Worm (Caenorhabditis elegans): ENCODE results near the gene sru-35.

ce11 chrIV:8754146-8754545 lies 35.9 kb downstream of the sru-35 start:
- no peak for TF ChIP-seq nhr-10 (tag; optimal IDR thresholded peaks at IDR 0.05)
- no peak for TF ChIP-seq aly-2 (tag; optimal IDR thresholded peaks at IDR 0.05)
- TF ChIP-seq ztf-1 (GFP tag; conservative IDR thresholded peaks at IDR 0.05): no peak
- TF ChIP-seq unc-39 (tag; optimal IDR thresholded peaks at IDR 0.05): no peak
- TF ChIP-seq F13H6.1 (tag; optimal IDR thresholded peaks at IDR 0.05): no peak
- TF ChIP-seq ztf-11 (tag; optimal IDR thresholded peaks at IDR 0.05): no peak
- TF ChIP-seq nhr-25 (tag; optimal IDR thresholded peaks at IDR 0.05): no peak
- no peak for TF ChIP-seq lin-13 (GFP tag; optimal IDR thresholded peaks at IDR 0.05)
- TF ChIP-seq ceh-16 (tag; optimal IDR thresholded peaks at IDR 0.05): no peak
- no peak for TF ChIP-seq ama-1 (optimal IDR thresholded peaks at IDR 0.05)
- TF ChIP-seq snpc-4 (tag; optimal IDR thresholded peaks at IDR 0.05): no peak
- TF ChIP-seq skn-1 (tag; optimal IDR thresholded peaks at IDR 0.05): no peak
- TF ChIP-seq unc-62 (GFP tag; optimal IDR thresholded peaks at IDR 0.05): no peak
- no peak for TF ChIP-seq nhr-77 (tag; optimal IDR thresholded peaks at IDR 0.05)

All from whole organism, L2 larva.